Worm (Caenorhabditis elegans) whole organism, L1 larva: ENCODE measurements around the gene twk-4.

Experiments
- C04F5.9 ChIP-seq: sonication (generic microtip); optimal IDR thresholded peaks from 2 replicates; lab custom pipeline; 2016; ENCODE audit warnings: missing genetic modification characterization, missing compliant biosample characterization
- C16A3.4 ChIP-seq: fragments of 150-350 bp; optimal IDR thresholded peaks from 2 replicates; lab custom pipeline; 2014; ENCODE audit warnings: missing biosample characterization, missing genetic modification characterization
- Y116A8C.19 ChIP-seq: sonication (generic microtip); optimal IDR thresholded peaks from 2 replicates; lab custom pipeline; 2016; ENCODE audit warnings: missing compliant biosample characterization, missing genetic modification characterization, borderline replicate concordance
- aha-1 ChIP-seq: fragments of 150-350 bp; optimal IDR thresholded peaks from 2 replicates; lab custom pipeline; 2014; ENCODE audit warnings: missing biosample characterization, missing genetic modification characterization
- blmp-1 ChIP-seq: fragments of 150-350 bp; optimal IDR thresholded peaks from 2 replicates; lab custom pipeline; 2014; ENCODE audit warnings: missing biosample characterization, missing genetic modification characterization
- ceh-63 ChIP-seq: fragments of 200-800 bp; sonication (Bioruptor generic); optimal IDR thresholded peaks from 2 replicates; lab custom pipeline; 2018; ENCODE audit warnings: mild to moderate bottlenecking, missing genetic modification characterization, missing compliant biosample characterization
- ceh-8 ChIP-seq: fragments of 200-800 bp; sonication (Bioruptor generic); optimal IDR thresholded peaks from 2 replicates; lab custom pipeline; 2018; ENCODE audit warnings: mild to moderate bottlenecking, missing genetic modification characterization, moderate library complexity, missing compliant biosample characterization
- ceh-82 ChIP-seq, 3 experiments: fragments of 150-350 bp in 1 of 3; sonication (generic microtip) in 2 of 3; optimal IDR thresholded peaks; 2 replicates each; lab custom pipeline; 2014 to 2017; ENCODE audit warnings: missing biosample characterization in 3 of 3, missing genetic modification characterization in 3 of 3
- ceh-88 ChIP-seq: fragments of 200-800 bp; sonication (Bioruptor generic); IDR thresholded peaks from 2 replicates; pipeline ENCODE4 v1.3.6; 2022; ENCODE audit warnings: missing genetic modification characterization, missing compliant biosample characterization
- ces-1 ChIP-seq: fragments of 150-350 bp; optimal IDR thresholded peaks from 2 replicates; lab custom pipeline; 2014; ENCODE audit warnings: missing biosample characterization, missing genetic modification reagents, missing genetic modification characterization
- efl-3 ChIP-seq: fragments of 200-800 bp; sonication (Bioruptor generic); optimal IDR thresholded peaks from 2 replicates; lab custom pipeline; 2018; ENCODE audit warnings: mild to moderate bottlenecking, missing genetic modification characterization, missing compliant biosample characterization
- elt-2 ChIP-seq: sonication (generic microtip); optimal IDR thresholded peaks from 2 replicates; lab custom pipeline; 2016; ENCODE audit warnings: missing genetic modification characterization, mild to moderate bottlenecking, inconsistent platforms, missing compliant biosample characterization, missing genetic modification reagents
- ets-5 ChIP-seq: fragments of 200-800 bp; sonication (Bioruptor generic); IDR thresholded peaks from 2 replicates; pipeline ENCODE4 v1.3.6; 2022; ENCODE audit warnings: missing genetic modification characterization, missing compliant biosample characterization
- fkh-4 ChIP-seq: sonication (generic microtip); optimal IDR thresholded peaks from 2 replicates; lab custom pipeline; 2016; ENCODE audit warnings: missing compliant biosample characterization, missing genetic modification characterization, borderline replicate concordance
- fos-1 ChIP-seq: fragments of 150-350 bp; optimal IDR thresholded peaks from 2 replicates; lab custom pipeline; 2014; ENCODE audit warnings: missing biosample characterization, missing genetic modification characterization
- hlh-4 ChIP-seq: sonication (generic microtip); optimal IDR thresholded peaks from 2 replicates; lab custom pipeline; 2016; ENCODE audit warnings: mild to moderate bottlenecking, missing genetic modification characterization, missing compliant biosample characterization
- irx-1 ChIP-seq: sonication (generic microtip); optimal IDR thresholded peaks from 2 replicates; lab custom pipeline; 2016; ENCODE audit warnings: missing genetic modification characterization, missing compliant biosample characterization
- jun-1 ChIP-seq: fragments of 150-350 bp; optimal IDR thresholded peaks from 2 replicates; lab custom pipeline; 2014; ENCODE audit warnings: missing biosample characterization, missing genetic modification reagents, missing genetic modification characterization
- lin-13 ChIP-seq: fragments of 150-350 bp; optimal IDR thresholded peaks from 2 replicates; lab custom pipeline; 2014; ENCODE audit warnings: missing biosample characterization, missing genetic modification reagents, missing genetic modification characterization
- lin-14 ChIP-seq: fragments of 200-800 bp; sonication (Bioruptor generic); optimal IDR thresholded peaks from 2 replicates; lab custom pipeline; 2018; ENCODE audit warnings: mild to moderate bottlenecking, missing genetic modification characterization, moderate library complexity, missing compliant biosample characterization
- lin-15B ChIP-seq: fragments of 150-350 bp; sonication (generic microtip); optimal IDR thresholded peaks from 3 replicates; lab custom pipeline; 2014; ENCODE audit warnings: missing biosample characterization, missing genetic modification characterization
- lin-35 ChIP-seq, 2 experiments: fragments of 150-350 bp; optimal IDR thresholded peaks; 2 replicates each; lab custom pipeline; 2014; ENCODE audit warnings: missing biosample characterization in 2 of 2, missing genetic modification characterization in 2 of 2, missing genetic modification reagents in 2 of 2
- lin-39 ChIP-seq: fragments of 150-350 bp; optimal IDR thresholded peaks from 2 replicates; lab custom pipeline; 2014; ENCODE audit warnings: missing biosample characterization, missing genetic modification reagents, missing genetic modification characterization
- lir-3 ChIP-seq: sonication (generic microtip); optimal IDR thresholded peaks from 2 replicates; lab custom pipeline; 2016; ENCODE audit warnings: mild to moderate bottlenecking, missing genetic modification characterization, moderate library complexity, missing compliant biosample characterization; ENCODE audit not compliant: poor library complexity
- mab-9 ChIP-seq: fragments of 200-800 bp; sonication (Bioruptor generic); IDR thresholded peaks from 2 replicates; pipeline ENCODE4 v1.3.6; 2022; ENCODE audit warnings: missing genetic modification reagents, missing genetic modification characterization, missing compliant biosample characterization
- mdl-1 ChIP-seq, 2 experiments: fragments of 150-350 bp; optimal IDR thresholded peaks; 2 replicates each; lab custom pipeline; 2014 to 2017; ENCODE audit warnings: missing biosample characterization in 2 of 2, missing genetic modification characterization in 2 of 2, inconsistent platforms in 1 of 2
- mef-2 ChIP-seq: fragments of 150-350 bp; optimal IDR thresholded peaks from 2 replicates; lab custom pipeline; 2014; ENCODE audit warnings: missing biosample characterization, missing genetic modification characterization
- nhr-12 ChIP-seq: sonication (generic microtip); optimal IDR thresholded peaks from 2 replicates; lab custom pipeline; 2017; ENCODE audit warnings: missing biosample characterization, missing genetic modification characterization
- nhr-237 ChIP-seq: fragments of 150-350 bp; optimal IDR thresholded peaks from 2 replicates; lab custom pipeline; 2014; ENCODE audit warnings: missing biosample characterization, missing genetic modification characterization
- nhr-28 ChIP-seq: fragments of 150-350 bp; optimal IDR thresholded peaks from 2 replicates; lab custom pipeline; 2014; ENCODE audit warnings: missing biosample characterization, missing genetic modification characterization
- nhr-76 ChIP-seq: sonication (generic microtip); optimal IDR thresholded peaks from 2 replicates; lab custom pipeline; 2017; ENCODE audit warnings: missing biosample characterization, missing genetic modification characterization
- nhr-77 ChIP-seq: fragments of 150-350 bp; optimal IDR thresholded peaks from 2 replicates; lab custom pipeline; 2014; ENCODE audit warnings: missing biosample characterization, missing genetic modification characterization
- nhr-84 ChIP-seq: sonication (generic microtip); optimal IDR thresholded peaks from 2 replicates; lab custom pipeline; 2017; ENCODE audit warnings: missing biosample characterization, missing genetic modification characterization
- nhr-85 ChIP-seq: sonication (generic microtip); peaks from one replicate; lab custom pipeline; 2016; ENCODE audit warnings: missing genetic modification characterization, inconsistent platforms, missing compliant biosample characterization
- nhr-90 ChIP-seq: sonication (generic microtip); optimal IDR thresholded peaks from 2 replicates; lab custom pipeline; 2016; ENCODE audit warnings: mild to moderate bottlenecking, missing genetic modification characterization, missing compliant biosample characterization; ENCODE audit not compliant: poor library complexity
- pqm-1 ChIP-seq: sonication (generic microtip); optimal IDR thresholded peaks from 3 replicates; lab custom pipeline; 2017; ENCODE audit warnings: missing biosample characterization, missing genetic modification characterization
- snu-23 ChIP-seq: sonication (generic microtip); optimal IDR thresholded peaks from 2 replicates; lab custom pipeline; 2016; ENCODE audit warnings: missing genetic modification characterization, missing compliant biosample characterization
- sptf-1 ChIP-seq: fragments of 150-350 bp; optimal IDR thresholded peaks from 2 replicates; lab custom pipeline; 2014; ENCODE audit warnings: missing biosample characterization, missing genetic modification characterization
- swsn-7 ChIP-seq: sonication (generic microtip); optimal IDR thresholded peaks from 2 replicates; lab custom pipeline; 2016; ENCODE audit warnings: missing genetic modification characterization, missing compliant biosample characterization
- tbx-2 ChIP-seq: sonication (generic microtip); optimal IDR thresholded peaks from 2 replicates; lab custom pipeline; 2016; ENCODE audit warnings: missing genetic modification characterization, missing compliant biosample characterization
- unc-86 ChIP-seq: sonication (generic microtip); optimal IDR thresholded peaks from 2 replicates; lab custom pipeline; 2016; ENCODE audit warnings: missing genetic modification characterization, missing compliant biosample characterization
- vab-15 ChIP-seq: sonication (generic microtip); optimal IDR thresholded peaks from 2 replicates; lab custom pipeline; 2017; ENCODE audit warnings: missing genotype, mild to moderate bottlenecking, missing genetic modification characterization, missing compliant biosample characterization
- xbp-1 ChIP-seq: sonication (generic microtip); optimal IDR thresholded peaks from 2 replicates; lab custom pipeline; 2016; ENCODE audit warnings: missing genetic modification characterization, missing compliant biosample characterization
- zag-1 ChIP-seq: fragments of 150-350 bp; optimal IDR thresholded peaks from 2 replicates; lab custom pipeline; 2014; ENCODE audit warnings: missing biosample characterization, missing genetic modification characterization
- zip-4 ChIP-seq: fragments of 200-800 bp; sonication (Bioruptor generic); optimal IDR thresholded peaks from 2 replicates; lab custom pipeline; 2018; ENCODE audit warnings: mild to moderate bottlenecking, missing genetic modification characterization, moderate library complexity, missing compliant biosample characterization
- ztf-11 ChIP-seq, 2 experiments: sonication (generic microtip); optimal IDR thresholded peaks; 2 replicates each; lab custom pipeline; 2016 to 2017; ENCODE audit warnings: missing genetic modification characterization in 2 of 2, missing biosample characterization in 1 of 2, missing compliant biosample characterization in 1 of 2
- ztf-4 ChIP-seq: fragments of 150-350 bp; optimal IDR thresholded peaks from 2 replicates; lab custom pipeline; 2014; ENCODE audit warnings: missing biosample characterization, missing genetic modification characterization

Gene twk-4

ce11 chrII:9165762-9166460 is 28.2 kb downstream of the twk-4 start, which contains the start of gene W07A12.8:
TSS of gene W07A12.8 (minus strand) at chrII:9165812.
- TF ChIP-seq mdl-1 (tag; optimal IDR thresholded peaks at IDR 0.05; lab: Kevin White, UChicago) = no peak
- TF ChIP-seq fkh-4 (tag; lab: Kevin White, UChicago) = no peak
- no peak for TF ChIP-seq zag-1 (tag; lab: Kevin White, UChicago)
- no peak for TF ChIP-seq ztf-11 (tag; optimal IDR thresholded peaks at IDR 0.05; lab: Kevin White, UChicago)
- TF ChIP-seq lin-15B = no peak
- no peak for TF ChIP-seq C16A3.4 (tag; lab: Kevin White, UChicago)
- no peak for TF ChIP-seq ceh-82 (tag; optimal IDR thresholded peaks at IDR 0.05; lab: Kevin White, UChicago)
- no peak for TF ChIP-seq nhr-90
- no peak for TF ChIP-seq zip-4 (GFP tag; lab: Kevin White, UChicago)
- no peak for TF ChIP-seq sptf-1 (tag; lab: Kevin White, UChicago)
- TF ChIP-seq efl-3 = no peak
- no peak for TF ChIP-seq xbp-1 (tag; lab: Kevin White, UChicago)
- no peak for TF ChIP-seq lir-3 (tag; lab: Kevin White, UChicago)
- TF ChIP-seq nhr-76 (tag; lab: Kevin White, UChicago) = no peak
- TF ChIP-seq ceh-88 (GFP tag; lab: Robert Waterston, UW) = no peak
- TF ChIP-seq elt-2 (tag; lab: Kevin White, UChicago) = no peak
- no peak for TF ChIP-seq jun-1 (tag; lab: Kevin White, UChicago)
- no peak for TF ChIP-seq fos-1
- no peak for TF ChIP-seq nhr-77 (tag; lab: Kevin White, UChicago)
- TF ChIP-seq ceh-8 (GFP tag; lab: Kevin White, UChicago) = no peak
- TF ChIP-seq, all 84 proteins: peak for 0

- TF ChIP-seq mef-2 (tag; lab: Kevin White, UChicago) = no peak
- TF ChIP-seq ceh-82 (tag; optimal IDR thresholded peaks at IDR 0.05; lab: Kevin White, UChicago) = no peak
- no peak for TF ChIP-seq nhr-237
- no peak for TF ChIP-seq ceh-63 (GFP tag; lab: Kevin White, UChicago)
- no peak for TF ChIP-seq hlh-4 (tag; lab: Kevin White, UChicago)
- no peak for TF ChIP-seq snu-23
Observed at ce11 chrII:9163348-9163747, 30.7 kb downstream of the twk-4 start.

DNA sequence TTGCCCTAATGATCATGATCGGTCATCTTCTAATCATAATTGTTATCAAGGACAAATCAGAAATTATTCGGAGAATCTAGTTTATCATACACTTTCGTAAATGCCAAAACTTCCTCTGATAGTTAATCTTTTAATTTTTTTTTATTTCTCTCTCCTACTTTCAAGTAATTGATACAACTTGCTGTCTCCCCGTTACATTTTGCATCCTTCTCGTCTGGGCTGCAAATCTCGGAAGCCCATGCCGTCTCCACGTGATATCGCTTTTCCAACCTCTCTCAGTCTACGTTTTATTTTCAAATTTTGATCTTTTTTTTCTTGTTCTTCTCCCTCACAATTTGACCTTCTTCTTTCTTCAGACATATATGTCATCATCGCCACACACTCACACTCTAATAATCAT is 33.1 kb downstream of the twk-4 start, which contains the start of gene rhy-1:
TSS of gene rhy-1 (plus strand) at position 357 of the 400 bp plus-strand sequence.
- TF ChIP-seq nhr-85 (tag; lab: Kevin White, UChicago) (peak; percentile 75), lin-35 (GFP tag; optimal IDR thresholded peaks at IDR 0.05; lab: Kevin White, UChicago) (no peak), swsn-7 (tag; lab: Kevin White, UChicago) (no peak), fos-1 (no peak), irx-1 (tag; lab: Kevin White, UChicago) (no peak), zag-1 (tag; lab: Kevin White, UChicago) (no peak), lin-13 (GFP tag; lab: Kevin White, UChicago) (no peak), lin-39 (no peak), unc-86 (no peak), efl-3 (no peak), pqm-1 (tag; lab: Kevin White, UChicago) (no peak), tbx-2 (tag; lab: Kevin White, UChicago) (no peak), lir-3 (tag; lab: Kevin White, UChicago) (no peak), mab-9 (GFP tag; lab: Robert Waterston, UW) (no peak), nhr-76 (tag; lab: Kevin White, UChicago) (no peak), ces-1 (GFP tag; lab: Kevin White, UChicago) (no peak), nhr-12 (tag; lab: Kevin White, UChicago) (no peak), vab-15 (tag; lab: Kevin White, UChicago) (no peak), lin-14 (GFP tag; lab: Kevin White, UChicago) (peak; percentile 27), ceh-88 (GFP tag; lab: Robert Waterston, UW) (no peak), nhr-28 (tag; lab: Kevin White, UChicago) (no peak), nhr-90 (peak; percentile 53), ztf-4 (tag; lab: Kevin White, UChicago) (no peak), aha-1 (tag; lab: Kevin White, UChicago) (no peak), sptf-1 (tag; lab: Kevin White, UChicago) (no peak), ets-5 (no peak), nhr-84 (tag; lab: Kevin White, UChicago) (no peak), nhr-77 (tag; lab: Kevin White, UChicago) (no peak), C04F5.9 (tag; lab: Kevin White, UChicago) (no peak), elt-2 (tag; lab: Kevin White, UChicago) (no peak), fkh-4 (tag; lab: Kevin White, UChicago) (no peak), mdl-1 (tag; optimal IDR thresholded peaks at IDR 0.05; lab: Kevin White, UChicago) (no peak), Y116A8C.19 (no peak), blmp-1 (tag; lab: Kevin White, UChicago) (peak; percentile 2), xbp-1 (tag; lab: Kevin White, UChicago) (no peak), lin-15B (no peak)
